Worm (Caenorhabditis elegans): ENCODE data around the gene srx-9.
"Not testable (repeated sequence)": the region's sequence is repeated elsewhere in the genome, so short reads cannot be mapped to it uniquely, and the experiment has no call there.

Gene srx-9

DNA sequence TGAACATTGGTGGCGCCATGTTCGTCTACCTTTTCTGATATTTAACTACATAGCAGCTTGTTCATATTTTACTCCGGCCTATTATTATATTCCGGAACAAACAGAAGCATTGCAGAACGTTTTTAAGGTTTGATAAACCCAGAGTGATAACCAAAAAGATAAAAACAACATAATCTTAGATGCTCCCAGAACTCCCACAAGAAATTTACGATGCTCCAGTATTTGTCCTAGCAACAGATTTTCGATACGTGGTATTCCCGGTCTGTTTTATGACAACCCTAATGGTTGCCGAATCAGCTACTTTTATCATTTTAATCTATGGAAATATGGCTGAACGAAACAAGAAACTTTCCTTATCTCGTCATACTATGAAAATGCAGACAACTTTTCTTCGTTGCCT, 41.7 kb downstream of the srx-9 start (continued):
- no peak for TF ChIP-seq C16A3.4 (tag; optimal IDR thresholded peaks at IDR 0.05)
- no peak for TF ChIP-seq zip-4 (GFP tag; optimal IDR thresholded peaks at IDR 0.05)
- TF ChIP-seq skn-1 (tag; optimal IDR thresholded peaks at IDR 0.05) = no peak

DNA sequence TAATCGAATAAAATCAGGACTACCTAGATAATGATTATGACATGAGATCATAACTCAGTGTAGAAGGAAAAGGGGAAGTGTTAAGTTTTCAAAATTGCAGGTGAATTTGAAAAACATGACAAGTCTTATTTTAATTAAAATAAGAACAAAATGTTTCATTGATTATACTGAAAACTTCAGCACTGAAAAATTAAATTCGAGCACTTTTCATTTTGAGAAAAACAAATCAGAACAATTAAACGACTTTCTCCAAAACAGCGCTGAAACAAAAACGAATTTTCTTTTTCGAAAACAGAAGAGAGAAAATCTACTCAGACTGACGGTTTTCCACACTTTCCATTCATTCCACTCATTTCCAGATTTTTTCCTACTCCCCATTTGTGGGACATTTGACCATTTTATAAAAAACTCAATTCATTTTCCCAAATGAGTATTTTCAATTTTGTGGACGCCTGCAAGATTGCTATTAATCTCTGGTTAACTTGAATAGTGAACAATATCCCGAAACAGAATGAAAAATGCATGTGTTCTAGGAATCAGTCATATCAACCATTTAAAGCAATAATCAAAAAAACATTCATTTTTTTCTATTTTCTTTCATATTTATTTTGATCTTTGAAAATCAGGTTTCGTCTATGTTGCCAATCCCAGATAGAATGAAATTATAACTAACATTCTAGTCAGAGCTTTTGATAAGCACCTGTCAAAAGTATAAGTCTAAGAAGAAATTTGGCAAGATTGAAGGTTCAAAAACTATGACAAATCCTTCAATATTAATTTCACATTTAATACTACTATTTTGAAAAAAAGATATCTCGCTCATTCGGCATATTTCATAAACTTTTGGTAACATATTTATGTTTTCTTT, 42.8 kb downstream of the srx-9 start, which contains the start of the genes srh-231 and srh-275:
TSS of gene srh-231 (minus strand) at position 51 of the 868 bp plus-strand sequence.
TSS of gene srh-275 (plus strand) at position 818 of the 868 bp plus-strand sequence.
- TF ChIP-seq nhr-20 (tag; optimal IDR thresholded peaks at IDR 0.05) (no peak), Y116A8C.19 (tag; optimal IDR thresholded peaks at IDR 0.05; ENCODE audit: borderline replicate concordance) (no peak), hpl-2 (GFP tag; optimal IDR thresholded peaks at IDR 0.05) (no peak), grh-1 (GFP tag; IDR thresholded peaks at IDR 0.05) (no peak), tbx-2 (tag; optimal IDR thresholded peaks at IDR 0.05) (no peak), ceh-8 (GFP tag; optimal IDR thresholded peaks at IDR 0.05) (no peak), lsy-2 (tag; optimal IDR thresholded peaks at IDR 0.05) (no peak), sox-4 (tag; optimal IDR thresholded peaks at IDR 0.05) (no peak), tlp-1 (tag; optimal IDR thresholded peaks at IDR 0.05) (no peak), snu-23 (GFP tag; optimal IDR thresholded peaks at IDR 0.05) (no peak), aly-2 (tag; optimal IDR thresholded peaks at IDR 0.05) (no peak), vab-15 (tag; optimal IDR thresholded peaks at IDR 0.05) (no peak), hlh-17 (GFP tag; optimal IDR thresholded peaks at IDR 0.05; ENCODE audit: borderline replicate concordance) (no peak)

DNA sequence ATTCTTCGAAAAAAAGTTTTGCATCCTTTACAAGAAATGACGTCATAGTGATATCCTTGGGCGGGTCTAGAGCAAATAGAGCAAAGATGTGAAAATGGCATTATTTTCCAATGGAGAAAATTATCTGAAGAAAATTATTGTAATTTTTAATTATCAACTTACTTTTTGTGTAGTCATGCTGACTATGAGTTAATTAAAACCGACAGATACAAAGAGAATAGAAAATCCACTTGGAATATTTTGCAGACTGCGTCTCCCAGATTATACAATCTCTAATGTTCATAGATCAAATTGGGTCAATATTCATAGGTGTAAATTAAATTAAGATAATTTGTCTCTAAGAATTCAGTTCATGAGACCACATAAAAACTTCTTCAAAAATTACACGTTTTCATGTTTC, 45.7 kb downstream of the srx-9 start, which contains the start of gene nhr-149:
TSS of gene nhr-149 (minus strand) at position 101 of the 400 bp plus-strand sequence.
- TF ChIP-seq nhr-85 (tag) (no peak), elt-2 (tag; optimal IDR thresholded peaks at IDR 0.05) (no peak), snu-23 (GFP tag; optimal IDR thresholded peaks at IDR 0.05) (no peak), nhr-28 (tag; optimal IDR thresholded peaks at IDR 0.05) (no peak), aly-2 (tag; optimal IDR thresholded peaks at IDR 0.05) (no peak), nhr-90 (tag; optimal IDR thresholded peaks at IDR 0.05; ENCODE audit: poor library complexity) (no peak), unc-98 (GFP tag; IDR thresholded peaks at IDR 0.05) (no peak), ceh-82 (tag; optimal IDR thresholded peaks at IDR 0.05) (no peak), hpl-2 (GFP tag; optimal IDR thresholded peaks at IDR 0.05) (no peak), nhr-237 (tag; optimal IDR thresholded peaks at IDR 0.05) (no peak), ztf-4 (tag; optimal IDR thresholded peaks at IDR 0.05) (no peak), mdl-1 (tag; optimal IDR thresholded peaks at IDR 0.05) (no peak)

DNA sequence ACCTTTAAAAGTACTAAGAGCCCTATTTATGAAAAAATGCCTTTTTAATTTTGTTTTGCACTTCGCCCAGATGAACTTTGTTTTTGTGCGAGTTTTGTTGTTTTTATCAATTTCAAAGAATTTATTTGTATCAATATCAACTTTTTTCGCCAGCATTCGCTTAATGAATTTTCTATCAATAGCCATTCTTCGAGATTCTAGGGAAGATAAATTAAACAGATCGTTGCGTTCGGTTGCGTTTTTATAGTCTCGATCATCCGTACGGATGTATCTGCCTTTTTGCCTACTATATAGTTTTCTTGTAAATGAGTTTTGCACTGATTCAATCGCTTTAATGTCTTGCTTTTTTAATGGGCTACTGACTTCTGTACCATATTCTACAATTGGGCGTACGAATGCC, 49.8 kb downstream of the srx-9 start, which contains the start of gene nhr-147:
TSS of gene nhr-147 (plus strand) at position 301 of the 400 bp plus-strand sequence.
- TF ChIP-seq tlp-1 (tag; optimal IDR thresholded peaks at IDR 0.05); isw-1 (GFP tag; IDR thresholded peaks at IDR 0.05); lin-35 (GFP tag; optimal IDR thresholded peaks at IDR 0.05): not testable (repeated sequence)

Data from whole organism, L1 larva.